Worm (Caenorhabditis elegans): Measurements from ENCODE around the gene hach-1.

The hach-1 gene

DNA sequence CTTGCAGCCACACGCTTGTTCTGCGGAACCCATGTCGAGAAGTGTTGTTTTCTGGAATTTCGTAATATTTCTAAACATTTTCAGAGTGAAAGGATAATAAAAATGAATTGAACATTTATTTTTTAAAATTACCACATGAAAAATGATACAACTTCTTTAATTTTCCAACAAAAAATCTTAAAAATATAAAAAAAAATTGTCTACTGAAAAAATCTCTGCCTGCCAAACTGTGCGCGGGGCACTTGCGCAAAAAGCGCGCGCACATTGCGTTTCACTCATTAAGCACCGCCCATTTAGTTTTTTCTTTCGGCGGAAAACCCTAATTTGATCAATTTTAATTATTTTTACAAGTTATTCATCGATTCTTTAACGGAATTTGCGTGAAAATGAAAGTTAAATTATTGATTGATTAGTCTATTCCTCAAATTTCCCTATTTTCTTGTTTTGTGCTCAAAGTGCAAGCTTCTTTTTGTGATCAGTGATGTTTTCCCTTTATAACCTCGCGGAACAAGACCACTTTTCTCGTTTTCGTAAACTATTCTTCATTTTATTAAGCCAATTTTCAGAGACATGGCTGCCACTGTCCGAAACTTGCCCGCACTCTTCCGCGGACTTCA, at the start of gene hach-1, which contains the start of gene nmad-1:
Gene hach-1, plus strand, starts transcription at position 567 of the 617 bp plus-strand sequence.
Gene nmad-1, minus strand, starts transcription at position 51 of the 617 bp plus-strand sequence.
- TF ChIP-seq hlh-13 (GFP tag; optimal IDR thresholded peaks at IDR 0.05) (peak; percentile 86), lim-6 (tag; optimal IDR thresholded peaks at IDR 0.05) (peak; percentile 54), ceh-31 (tag; optimal IDR thresholded peaks at IDR 0.05) (peak; percentile 92), pqm-1 (tag; optimal IDR thresholded peaks at IDR 0.05) (peak; percentile 52), nhr-11 (tag; optimal IDR thresholded peaks at IDR 0.05) (no peak), ceh-34 (tag; optimal IDR thresholded peaks at IDR 0.05) (peak; percentile 92), fax-1 (tag; optimal IDR thresholded peaks at IDR 0.05) (peak; percentile 93), pros-1 (tag; optimal IDR thresholded peaks at IDR 0.05) (no peak), elt-2 (tag; optimal IDR thresholded peaks at IDR 0.05) (peak; percentile 98), sdc-2 (tag; optimal IDR thresholded peaks at IDR 0.05) (peak; percentile 68), ceh-48 (tag; optimal IDR thresholded peaks at IDR 0.05) (peak; percentile 67), unc-55 (GFP tag; optimal IDR thresholded peaks at IDR 0.05) (no peak), elt-4 (tag; optimal IDR thresholded peaks at IDR 0.05) (no peak), sox-4 (tag; optimal IDR thresholded peaks at IDR 0.05) (peak; percentile 95), pat-9 (tag; optimal IDR thresholded peaks at IDR 0.05) (peak; percentile 94), K09A11.1 (tag; optimal IDR thresholded peaks at IDR 0.05; ENCODE audit: insufficient read depth) (peak; percentile 90), gmeb-2 (tag; optimal IDR thresholded peaks at IDR 0.05) (peak; percentile 90), C08G9.2 (tag; optimal IDR thresholded peaks at IDR 0.05) (peak; percentile 75), ceh-24 (tag; optimal IDR thresholded peaks at IDR 0.05) (peak; percentile 82), K02D7.2 (tag; optimal IDR thresholded peaks at IDR 0.05) (peak; percentile 91), ttx-3 (tag; optimal IDR thresholded peaks at IDR 0.05) (peak; percentile 95), hlh-30 (tag; optimal IDR thresholded peaks at IDR 0.05; ENCODE audit: insufficient read depth) (no peak), odd-2 (tag; optimal IDR thresholded peaks at IDR 0.05) (peak; percentile 90), ceh-18 (tag; optimal IDR thresholded peaks at IDR 0.05) (peak; percentile 69), ceh-45 (GFP tag; IDR thresholded peaks at IDR 0.05) (peak; percentile 75), ceh-2 (tag; optimal IDR thresholded peaks at IDR 0.05) (peak; percentile 96), npax-4 (tag; optimal IDR thresholded peaks at IDR 0.05) (peak; percentile 89), hlh-8 (tag; optimal IDR thresholded peaks at IDR 0.05) (peak; percentile 92), ceh-22 (tag; optimal IDR thresholded peaks at IDR 0.05) (no peak), C38D4.7 (GFP tag; optimal IDR thresholded peaks at IDR 0.05) (peak; percentile 89), nfya-1 (tag; optimal IDR thresholded peaks at IDR 0.05) (peak; percentile 87), zip-5 (tag; optimal IDR thresholded peaks at IDR 0.05) (peak; percentile 90), sox-2 (GFP tag; IDR thresholded peaks at IDR 0.05) (peak; percentile 60; the same call in 1 of the 2 replicates), tbx-2 (tag; optimal IDR thresholded peaks at IDR 0.05) (peak; percentile 96), che-1 (tag; optimal IDR thresholded peaks at IDR 0.05) (peak; percentile 89), pax-1 (tag; optimal IDR thresholded peaks at IDR 0.05) (peak; percentile 15), unc-42 (tag; optimal IDR thresholded peaks at IDR 0.05) (peak; percentile 98), ztf-16 (tag; optimal IDR thresholded peaks at IDR 0.05) (peak; percentile 85), hlh-15 (tag; optimal IDR thresholded peaks at IDR 0.05) (peak; percentile 85), pha-4 (tag; optimal IDR thresholded peaks at IDR 0.05) (no peak), syd-9 (tag; optimal IDR thresholded peaks at IDR 0.05) (peak; percentile 88), lin-11 (tag; optimal IDR thresholded peaks at IDR 0.05) (peak; percentile 85), ceh-19 (GFP tag; optimal IDR thresholded peaks at IDR 0.05) (peak; percentile 92), T23F11.4 (GFP tag; optimal IDR thresholded peaks at IDR 0.05) (peak; percentile 80), unc-86 (tag; optimal IDR thresholded peaks at IDR 0.05) (peak; percentile 93), ceh-30 (tag; optimal IDR thresholded peaks at IDR 0.05) (peak; percentile 77), mec-3 (tag; optimal IDR thresholded peaks at IDR 0.05; ENCODE audit: borderline replicate concordance) (peak; percentile 2), eyg-1 (tag; optimal IDR thresholded peaks at IDR 0.05) (peak; percentile 93), pha-2 (tag; optimal IDR thresholded peaks at IDR 0.05) (peak; percentile 91), ama-1 (optimal IDR thresholded peaks at IDR 0.05) (no peak), ref-2 (tag; optimal IDR thresholded peaks at IDR 0.05) (peak; percentile 89), ceh-6 (GFP tag; optimal IDR thresholded peaks at IDR 0.05) (peak; percentile 73)

Data from whole organism, late embryonic.